Worm (Caenorhabditis elegans) whole organism, late embryonic: ENCODE results near the gene mrck-1.

Experiments used
- C08G9.2 ChIP-seq: sonication (generic microtip); optimal IDR thresholded peaks from 2 replicates; lab custom pipeline; 2016; ENCODE audit warnings: mild to moderate bottlenecking, missing genetic modification characterization, moderate library complexity, missing compliant biosample characterization
- C38D4.7 ChIP-seq: fragments of 200-800 bp; sonication (Bioruptor generic); optimal IDR thresholded peaks from 2 replicates; lab custom pipeline; 2018; ENCODE audit warnings: mild to moderate bottlenecking, missing genetic modification characterization, moderate library complexity, missing compliant biosample characterization
- F13H6.1 ChIP-seq: sonication (generic microtip); optimal IDR thresholded peaks from 2 replicates; lab custom pipeline; 2016; ENCODE audit warnings: missing genetic modification characterization, missing compliant biosample characterization
- K09A11.1 ChIP-seq: sonication (generic microtip); optimal IDR thresholded peaks from 2 replicates; lab custom pipeline; 2017; ENCODE audit warnings: antibody characterized with exemption, mild to moderate bottlenecking, missing genetic modification characterization, missing compliant biosample characterization; ENCODE audit not compliant: insufficient read depth
- Y22D7AL.16 ChIP-seq: sonication (generic microtip); optimal IDR thresholded peaks from 2 replicates; lab custom pipeline; 2016; ENCODE audit warnings: missing genetic modification characterization, missing compliant biosample characterization
- ama-1 ChIP-seq: fragments of 150-350 bp; optimal IDR thresholded peaks from 2 replicates; lab custom pipeline; 2014
- ceh-22 ChIP-seq: sonication (generic microtip); optimal IDR thresholded peaks from 2 replicates; lab custom pipeline; 2017; ENCODE audit warnings: missing biosample characterization, missing genetic modification characterization
- ceh-24 ChIP-seq: sonication (generic microtip); optimal IDR thresholded peaks from 2 replicates; lab custom pipeline; 2016; ENCODE audit warnings: mild to moderate bottlenecking, missing genetic modification characterization, missing compliant biosample characterization
- ceh-30 ChIP-seq: fragments of 150-350 bp; optimal IDR thresholded peaks from 2 replicates; lab custom pipeline; 2014; ENCODE audit warnings: missing biosample characterization, missing genetic modification characterization
- ceh-31 ChIP-seq: sonication (generic microtip); optimal IDR thresholded peaks from 2 replicates; lab custom pipeline; 2016; ENCODE audit warnings: missing genetic modification characterization, missing compliant biosample characterization
- ceh-34 ChIP-seq: sonication (generic microtip); optimal IDR thresholded peaks from 2 replicates; lab custom pipeline; 2016; ENCODE audit warnings: mild to moderate bottlenecking, missing genetic modification characterization, missing compliant biosample characterization
- ceh-45 ChIP-seq: fragments of 200-800 bp; sonication (Bioruptor generic); IDR thresholded peaks from 2 replicates; pipeline ENCODE4 v1.3.6; 2022; ENCODE audit warnings: missing genetic modification reagents, missing genetic modification characterization, missing compliant biosample characterization
- che-1 ChIP-seq: sonication (generic microtip); optimal IDR thresholded peaks from 2 replicates; lab custom pipeline; 2016; ENCODE audit warnings: mild to moderate bottlenecking, missing genetic modification characterization, missing compliant biosample characterization
- dmd-4 ChIP-seq: sonication (generic microtip); optimal IDR thresholded peaks from 2 replicates; lab custom pipeline; 2016; ENCODE audit warnings: borderline replicate concordance, missing genetic modification characterization, missing compliant biosample characterization
- dve-1 ChIP-seq: sonication (generic microtip); optimal IDR thresholded peaks from 2 replicates; lab custom pipeline; 2017; ENCODE audit warnings: antibody characterized with exemption, mild to moderate bottlenecking, missing genetic modification characterization, missing compliant biosample characterization
- eyg-1 ChIP-seq: sonication (generic microtip); optimal IDR thresholded peaks from 2 replicates; lab custom pipeline; 2016; ENCODE audit warnings: missing genotype, missing genetic modification characterization, missing compliant biosample characterization
- hlh-13 ChIP-seq: fragments of 200-800 bp; sonication (Bioruptor generic); optimal IDR thresholded peaks from 2 replicates; lab custom pipeline; 2018; ENCODE audit warnings: mild to moderate bottlenecking, missing genetic modification characterization, missing compliant biosample characterization
- hlh-15 ChIP-seq: sonication (generic microtip); optimal IDR thresholded peaks from 2 replicates; lab custom pipeline; 2016; ENCODE audit warnings: missing genetic modification characterization, missing compliant biosample characterization
- hlh-30 ChIP-seq: sonication (generic microtip); optimal IDR thresholded peaks from 2 replicates; lab custom pipeline; 2017; ENCODE audit warnings: antibody characterized with exemption, missing genetic modification characterization, missing compliant biosample characterization; ENCODE audit not compliant: insufficient read depth
- lin-11 ChIP-seq: fragments of 200-800 bp; sonication (Bioruptor generic); optimal IDR thresholded peaks from 2 replicates; lab custom pipeline; 2018; ENCODE audit warnings: mild to moderate bottlenecking, missing genetic modification characterization, missing compliant biosample characterization
- madf-2 ChIP-seq: sonication (generic microtip); optimal IDR thresholded peaks from 2 replicates; lab custom pipeline; 2017; ENCODE audit warnings: missing genetic modification characterization, missing compliant biosample characterization
- mec-3 ChIP-seq: sonication (generic microtip); optimal IDR thresholded peaks from 2 replicates; lab custom pipeline; 2016; ENCODE audit warnings: borderline replicate concordance, missing genetic modification characterization, missing compliant biosample characterization
- odd-2 ChIP-seq: sonication (generic microtip); optimal IDR thresholded peaks from 2 replicates; lab custom pipeline; 2017; ENCODE audit warnings: antibody characterized with exemption, mild to moderate bottlenecking, missing genetic modification characterization, missing compliant biosample characterization
- pag-3 ChIP-seq: sonication (generic microtip); optimal IDR thresholded peaks from 2 replicates; lab custom pipeline; 2016; ENCODE audit warnings: missing compliant biosample characterization, missing genetic modification characterization, borderline replicate concordance
- pha-2 ChIP-seq: sonication (generic microtip); optimal IDR thresholded peaks from 2 replicates; lab custom pipeline; 2017; ENCODE audit warnings: mild to moderate bottlenecking, missing genetic modification characterization, missing compliant biosample characterization
- pha-4 ChIP-seq: fragments of 150-350 bp; optimal IDR thresholded peaks from 2 replicates; lab custom pipeline; 2018; ENCODE audit warnings: missing biosample characterization, missing genetic modification reagents, missing genetic modification characterization
- pqm-1 ChIP-seq: sonication (generic microtip); optimal IDR thresholded peaks from 2 replicates; lab custom pipeline; 2016; ENCODE audit warnings: missing genetic modification characterization, missing compliant biosample characterization
- pros-1 ChIP-seq: fragments of 150-350 bp; optimal IDR thresholded peaks from 2 replicates; lab custom pipeline; 2014; ENCODE audit warnings: missing biosample characterization, missing genetic modification reagents, missing genetic modification characterization
- rnt-1 ChIP-seq: sonication (generic microtip); optimal IDR thresholded peaks from 2 replicates; lab custom pipeline; 2016; ENCODE audit warnings: missing genetic modification characterization, missing compliant biosample characterization
- syd-9 ChIP-seq: sonication (generic microtip); optimal IDR thresholded peaks from 2 replicates; lab custom pipeline; 2016; ENCODE audit warnings: mild to moderate bottlenecking, missing genetic modification characterization, moderate library complexity, missing compliant biosample characterization
- tbx-2 ChIP-seq: sonication (generic microtip); optimal IDR thresholded peaks from 2 replicates; lab custom pipeline; 2016; ENCODE audit warnings: missing genetic modification characterization, missing compliant biosample characterization
- tbx-7 ChIP-seq: sonication (generic microtip); optimal IDR thresholded peaks from 2 replicates; lab custom pipeline; 2016; ENCODE audit warnings: missing genotype, missing genetic modification characterization, missing compliant biosample characterization
- unc-3 ChIP-seq, 2 experiments: fragments of 200-800 bp in 1 of 2; sonication (Bioruptor generic) in 1 of 2; sonication (generic microtip) in 1 of 2; conservative IDR thresholded peaks in 1 of 2; optimal IDR thresholded peaks in 1 of 2; 2 replicates each; pipeline versions ENCODE4 v1.3.6 to Lab custom; 2016 to 2022; ENCODE audit warnings: missing compliant biosample characterization in 2 of 2, missing genetic modification characterization in 2 of 2, missing genetic modification reagents in 1 of 2
- unc-42 ChIP-seq: sonication (generic microtip); optimal IDR thresholded peaks from 2 replicates; lab custom pipeline; 2016; ENCODE audit warnings: missing genotype, missing genetic modification characterization, missing compliant biosample characterization
- unc-86 ChIP-seq: sonication (generic microtip); optimal IDR thresholded peaks from 2 replicates; lab custom pipeline; 2016; ENCODE audit warnings: missing genetic modification characterization, missing compliant biosample characterization
- ztf-16 ChIP-seq: sonication (generic microtip); optimal IDR thresholded peaks from 2 replicates; lab custom pipeline; 2017; ENCODE audit warnings: missing genetic modification characterization, missing compliant biosample characterization

mrck-1 gene

ce11 chrV:6222171-6222733, 44.8 kb downstream of the mrck-1 start:
- TF ChIP-seq dmd-4, result peak; percentile 36
- no peak for TF ChIP-seq C38D4.7
- peak; percentile 13 for TF ChIP-seq C08G9.2 (tag; lab: Kevin White, UChicago)
- TF ChIP-seq hlh-13 (GFP tag; lab: Kevin White, UChicago), result peak; percentile 52
- TF ChIP-seq dve-1, result no peak
- TF ChIP-seq, all 69 proteins: peak for 3

ce11 chrV:6221292-6221691, 45.8 kb downstream of the mrck-1 start:
- no peak for TF ChIP-seq hlh-30
- no peak for TF ChIP-seq ceh-24 (tag; lab: Kevin White, UChicago)
- TF ChIP-seq F13H6.1 (tag; lab: Kevin White, UChicago), result no peak
- no peak for TF ChIP-seq ceh-31

- TF ChIP-seq ceh-31 (no peak), ama-1 (lab: Kevin White, UChicago) (peak; percentile 71)
- TF ChIP-seq, all 69 proteins: peak for 1
Measured at ce11 chrV:6220752-6221151, 46.3 kb downstream of the mrck-1 start.

ce11 chrV:6217834-6218233, 49.3 kb downstream of the mrck-1 start, which contains the start of gene str-206:
Gene str-206, plus strand, starts transcription at chrV:6218134.
- TF ChIP-seq rnt-1 (tag; lab: Kevin White, UChicago) (no peak), pha-4 (tag; lab: Kevin White, UChicago) (no peak), ztf-16 (tag; lab: Kevin White, UChicago) (no peak), hlh-30 (no peak), ceh-30 (tag; lab: Kevin White, UChicago) (no peak), ceh-22 (tag; lab: Kevin White, UChicago) (no peak), ceh-34 (tag; lab: Kevin White, UChicago) (no peak), tbx-7 (no peak), pqm-1 (tag; lab: Kevin White, UChicago) (no peak), odd-2 (tag; lab: Kevin White, UChicago) (no peak), che-1 (tag; lab: Kevin White, UChicago) (no peak), pha-2 (tag; lab: Kevin White, UChicago) (no peak), K09A11.1 (tag; lab: Kevin White, UChicago) (no peak), syd-9 (tag; lab: Kevin White, UChicago) (no peak)

- TF ChIP-seq unc-86 (tag; lab: Kevin White, UChicago), result no peak
- no peak for TF ChIP-seq ztf-16 (tag; lab: Kevin White, UChicago)
- TF ChIP-seq C08G9.2 (tag; lab: Kevin White, UChicago), result no peak
- TF ChIP-seq unc-42, result no peak
- no peak for TF ChIP-seq eyg-1
- no peak for TF ChIP-seq pag-3 (tag; lab: Kevin White, UChicago)
- TF ChIP-seq unc-3 (GFP tag; conservative IDR thresholded peaks at IDR 0.05; lab: Robert Waterston, UW), result no peak
- no peak for TF ChIP-seq unc-3 (tag; optimal IDR thresholded peaks at IDR 0.05; lab: Kevin White, UChicago)
- TF ChIP-seq madf-2 (tag; lab: Kevin White, UChicago), result no peak
- TF ChIP-seq Y22D7AL.16 (tag; lab: Kevin White, UChicago), result no peak
- no peak for TF ChIP-seq pros-1 (tag; lab: Kevin White, UChicago)
- TF ChIP-seq K09A11.1 (tag; lab: Kevin White, UChicago), result no peak
- no peak for TF ChIP-seq C38D4.7
- TF ChIP-seq mec-3, result no peak
- TF ChIP-seq ceh-45 (GFP tag; lab: Robert Waterston, UW), result no peak
- TF ChIP-seq tbx-2 (tag; lab: Kevin White, UChicago), result no peak
- no peak for TF ChIP-seq hlh-30
- no peak for TF ChIP-seq lin-11 (tag; lab: Kevin White, UChicago)
- TF ChIP-seq tbx-7, result no peak
- no peak for TF ChIP-seq hlh-15 (tag; lab: Kevin White, UChicago)
Measured at ce11 chrV:6217142-6217541, 49.9 kb downstream of the mrck-1 start.
